Fruit fly (Drosophila melanogaster) whole organism, embryonic: ENCODE data around the gene CG12024.

Experiments
- Bteb2 ChIP-seq: fragments of 200-800 bp; sonication (Bioruptor generic); optimal IDR thresholded peaks from 2 replicates; lab custom pipeline; 2016; ENCODE audit warnings: missing biosample characterization, missing genetic modification characterization
- CG10959 ChIP-seq: fragments of 200-800 bp; sonication (Bioruptor generic); IDR thresholded peaks from 2 replicates; pipeline ENCODE4 v1.3.6; 2022; ENCODE audit warnings: missing biosample characterization, missing genetic modification characterization
- CG11247 ChIP-seq: fragments of 200-800 bp; sonication (Bioruptor generic); IDR thresholded peaks from 2 replicates; pipeline ENCODE4 v1.3.6; 2022; ENCODE audit warnings: missing biosample characterization, missing genetic modification characterization
- CG11504 ChIP-seq: fragments of 200-800 bp; sonication (Bioruptor generic); optimal IDR thresholded peaks from 3 replicates; lab custom pipeline; 2019; ENCODE audit warnings: missing biosample characterization, mild to moderate bottlenecking, missing genetic modification characterization, moderate library complexity
- CG11695 ChIP-seq: fragments of 200-800 bp; sonication (Bioruptor generic); IDR thresholded peaks from 3 replicates; pipeline ENCODE4 v1.3.6; 2022; ENCODE audit warnings: missing biosample characterization, missing genetic modification characterization
- CG12299 ChIP-seq: fragments of 200-800 bp; sonication (Bioruptor generic); optimal IDR thresholded peaks from 2 replicates; lab custom pipeline; 2018; ENCODE audit warnings: missing biosample characterization, mild to moderate bottlenecking, missing genetic modification characterization
- CG13287 ChIP-seq: fragments of 200-800 bp; sonication (Bioruptor generic); IDR thresholded peaks from 2 replicates; pipeline ENCODE4 v1.3.6; 2022; ENCODE audit warnings: missing biosample characterization, missing genetic modification characterization; ENCODE audit not compliant: partially characterized antibody
- CG14667 ChIP-seq: fragments of 200-800 bp; sonication (Bioruptor generic); IDR thresholded peaks from 2 replicates; pipeline ENCODE4 v1.3.6; 2022; ENCODE audit warnings: missing biosample characterization, missing genetic modification characterization
- CG15011 ChIP-seq: fragments of 200-800 bp; sonication (Bioruptor generic); optimal IDR thresholded peaks from 3 replicates; lab custom pipeline; 2018; ENCODE audit warnings: missing biosample characterization, mild to moderate bottlenecking, missing genetic modification characterization
- CG1529 ChIP-seq: fragments of 200-800 bp; sonication (Bioruptor generic); optimal IDR thresholded peaks from 3 replicates; lab custom pipeline; 2018; ENCODE audit warnings: missing biosample characterization, missing genetic modification characterization
- CG15479 ChIP-seq: fragments of 200-800 bp; sonication (Bioruptor generic); optimal IDR thresholded peaks from 3 replicates; lab custom pipeline; 2019; ENCODE audit warnings: missing biosample characterization, mild to moderate bottlenecking, missing genetic modification characterization, moderate library complexity
- CG16815 ChIP-seq: fragments of 200-800 bp; sonication (Bioruptor generic); optimal IDR thresholded peaks from 3 replicates; lab custom pipeline; 2017; ENCODE audit warnings: missing biosample characterization, mild to moderate bottlenecking, missing genetic modification characterization
- CG17385 ChIP-seq: fragments of 200-800 bp; sonication (Bioruptor generic); optimal IDR thresholded peaks from 3 replicates; lab custom pipeline; 2018; ENCODE audit warnings: missing biosample characterization, mild to moderate bottlenecking, missing genetic modification characterization
- CG17612 ChIP-seq: fragments of 200-800 bp; sonication (Bioruptor generic); IDR thresholded peaks from 2 replicates; pipeline ENCODE4 v1.3.6; 2022; ENCODE audit warnings: missing biosample characterization, missing genetic modification characterization
- CG17802 ChIP-seq: fragments of 200-800 bp; sonication (Bioruptor generic); optimal IDR thresholded peaks from 2 replicates; lab custom pipeline; 2018; ENCODE audit warnings: missing biosample characterization, mild to moderate bottlenecking, missing genetic modification characterization, moderate library complexity
- CG2129 ChIP-seq: fragments of 200-800 bp; sonication (Bioruptor generic); IDR thresholded peaks from 2 replicates; pipeline ENCODE4 v1.3.6; 2022; ENCODE audit warnings: missing biosample characterization, missing genetic modification characterization; ENCODE audit not compliant: partially characterized antibody
- CG7928 ChIP-seq: fragments of 200-800 bp; sonication (Bioruptor generic); optimal IDR thresholded peaks from 2 replicates; lab custom pipeline; 2017; ENCODE audit warnings: missing biosample characterization, mild to moderate bottlenecking, missing genetic modification characterization
- CG7987 ChIP-seq: fragments of 200-800 bp; sonication (Bioruptor generic); optimal IDR thresholded peaks from 2 replicates; lab custom pipeline; 2018; ENCODE audit warnings: missing biosample characterization, mild to moderate bottlenecking, missing genetic modification characterization, moderate library complexity
- CG9876 ChIP-seq: fragments of 200-800 bp; sonication (Bioruptor generic); optimal IDR thresholded peaks from 2 replicates; lab custom pipeline; 2016; ENCODE audit warnings: missing biosample characterization, missing genetic modification characterization
- CkIIα-i1 ChIP-seq: fragments of 200-800 bp; sonication (Bioruptor generic); IDR thresholded peaks from 2 replicates; pipeline ENCODE4 v1.3.6; 2022; ENCODE audit warnings: missing biosample characterization, missing genetic modification characterization
- D ChIP-seq, 2 experiments: fragments of 200-800 bp in 1 of 2; fragments of >200 bp in 1 of 2; sonication (Bioruptor generic) in 1 of 2; optimal IDR thresholded peaks; 2 replicates in 1 of 2; 3 replicates in 1 of 2; lab custom pipeline; 2017; ENCODE audit warnings: mild to moderate bottlenecking in 1 of 2, missing biosample characterization in 1 of 2, missing genetic modification characterization in 1 of 2, missing genetic modification reagents in 1 of 2
- Dip2 ChIP-seq: fragments of 200-800 bp; sonication (Bioruptor generic); IDR thresholded peaks from 2 replicates; pipeline ENCODE4 v1.3.6; 2022; ENCODE audit warnings: missing biosample characterization, missing genetic modification characterization
- Dp ChIP-seq: fragments of 200-800 bp; sonication (Bioruptor generic); optimal IDR thresholded peaks from 2 replicates; lab custom pipeline; 2018; ENCODE audit warnings: missing biosample characterization, mild to moderate bottlenecking, missing genetic modification characterization, moderate library complexity
- Dref ChIP-seq: fragments of 200-800 bp; sonication (Bioruptor generic); IDR thresholded peaks from 2 replicates; pipeline ENCODE4 v1.3.6; 2022; ENCODE audit warnings: missing biosample characterization, missing genetic modification characterization
- Gug ChIP-seq: fragments of 200-800 bp; sonication (Bioruptor generic); IDR thresholded peaks from 4 replicates; pipeline ENCODE4 v1.3.6; 2022; ENCODE audit warnings: missing biosample characterization, missing genetic modification characterization
- HLH54F ChIP-seq: fragments of 200-800 bp; sonication (Bioruptor generic); optimal IDR thresholded peaks from 3 replicates; lab custom pipeline; 2016; ENCODE audit warnings: missing biosample characterization, missing genetic modification characterization
- Hsf ChIP-seq: fragments of 200-800 bp; sonication (Bioruptor generic); optimal IDR thresholded peaks from 3 replicates; lab custom pipeline; 2016; ENCODE audit warnings: missing biosample characterization, missing genetic modification characterization
- Lhr ChIP-seq: fragments of 200-800 bp; sonication (Bioruptor generic); optimal IDR thresholded peaks from 3 replicates; lab custom pipeline; 2017; ENCODE audit warnings: mild to moderate bottlenecking, missing biosample characterization, missing genetic modification reagents, missing genetic modification characterization
- Lim3 ChIP-seq: fragments of 200-800 bp; sonication (Bioruptor generic); IDR thresholded peaks from 2 replicates; pipeline ENCODE4 v1.3.6; 2022; ENCODE audit warnings: missing biosample characterization, missing genetic modification characterization
- Max ChIP-seq: fragments of 200-800 bp; sonication (Bioruptor generic); optimal IDR thresholded peaks from 2 replicates; lab custom pipeline; 2016; ENCODE audit warnings: missing biosample characterization, mild to moderate bottlenecking, missing genetic modification characterization
- Med ChIP-seq: fragments of 200-800 bp; sonication (Bioruptor generic); peaks from one replicate; lab custom pipeline; 2016; ENCODE audit warnings: missing biosample characterization, missing genetic modification characterization, mild to moderate bottlenecking, inconsistent platforms, moderate library complexity
- Meics ChIP-seq: fragments of 200-800 bp; sonication (Bioruptor generic); optimal IDR thresholded peaks from 2 replicates; lab custom pipeline; 2017; ENCODE audit warnings: missing biosample characterization, mild to moderate bottlenecking, missing genetic modification characterization
- Mrtf ChIP-seq: fragments of 200-800 bp; sonication (Bioruptor generic); IDR thresholded peaks from 3 replicates; pipeline ENCODE4 v1.3.6; 2022; ENCODE audit warnings: missing biosample characterization, missing genetic modification characterization
- Myb ChIP-seq: fragments of 200-800 bp; sonication (Bioruptor generic); optimal IDR thresholded peaks from 2 replicates; lab custom pipeline; 2016; ENCODE audit warnings: missing biosample characterization, missing genetic modification characterization
- Neu2 ChIP-seq: fragments of 200-800 bp; sonication (Bioruptor generic); optimal IDR thresholded peaks from 3 replicates; lab custom pipeline; 2016; ENCODE audit warnings: missing biosample characterization, missing genetic modification characterization, borderline replicate concordance
- Oli ChIP-seq: fragments of 200-800 bp; sonication (Bioruptor generic); optimal IDR thresholded peaks from 2 replicates; lab custom pipeline; 2018; ENCODE audit warnings: missing biosample characterization, mild to moderate bottlenecking, missing genetic modification characterization, moderate library complexity
- Pdp1 ChIP-seq, 2 experiments: fragments of 200-800 bp; sonication (Bioruptor generic); optimal IDR thresholded peaks; 3 replicates each; lab custom pipeline; 2016; ENCODE audit warnings: missing biosample characterization in 2 of 2, missing genetic modification characterization in 2 of 2, mild to moderate bottlenecking in 1 of 2, moderate library complexity in 1 of 2
- Usf ChIP-seq: fragments of 200-800 bp; sonication (Bioruptor generic); optimal IDR thresholded peaks from 2 replicates; lab custom pipeline; 2017; ENCODE audit warnings: missing genotype, missing biosample characterization, missing genetic modification characterization
- Xrp1 ChIP-seq: fragments of 200-800 bp; sonication (Bioruptor generic); IDR thresholded peaks from 2 replicates; pipeline ENCODE4 v1.3.6; 2022; ENCODE audit warnings: missing biosample characterization, missing genetic modification characterization
- ash1 ChIP-seq: fragments of 200-800 bp; sonication (Bioruptor generic); optimal IDR thresholded peaks from 2 replicates; lab custom pipeline; 2018; ENCODE audit warnings: missing biosample characterization, mild to moderate bottlenecking, missing genetic modification characterization
- ato ChIP-seq: fragments of 200-800 bp; sonication (Bioruptor generic); IDR thresholded peaks from 2 replicates; pipeline ENCODE4 v1.3.6; 2022; ENCODE audit warnings: missing biosample characterization, missing genetic modification characterization; ENCODE audit not compliant: partially characterized antibody
- fd96Cb ChIP-seq: fragments of 200-800 bp; sonication (Bioruptor generic); optimal IDR thresholded peaks from 2 replicates; lab custom pipeline; 2018; ENCODE audit warnings: missing biosample characterization, mild to moderate bottlenecking, missing genetic modification characterization, moderate library complexity
- gfzf ChIP-seq: fragments of 200-800 bp; sonication (Bioruptor generic); optimal IDR thresholded peaks from 2 replicates; lab custom pipeline; 2016; ENCODE audit warnings: missing biosample characterization, mild to moderate bottlenecking, missing genetic modification characterization, moderate library complexity
- gsb-n ChIP-seq: fragments of 200-800 bp; sonication (Bioruptor generic); optimal IDR thresholded peaks from 3 replicates; lab custom pipeline; 2018; ENCODE audit warnings: missing biosample characterization, mild to moderate bottlenecking, missing genetic modification characterization
- ind ChIP-seq: fragments of 200-800 bp; sonication (Bioruptor generic); optimal IDR thresholded peaks from 3 replicates; lab custom pipeline; 2016; ENCODE audit warnings: missing biosample characterization, missing genetic modification characterization
- jigr1 ChIP-seq: fragments of 200-800 bp; sonication (Bioruptor generic); IDR thresholded peaks from 3 replicates; pipeline ENCODE4 v1.3.6; 2022; ENCODE audit warnings: missing biosample characterization, missing genetic modification characterization
- lbe ChIP-seq: fragments of 200-800 bp; sonication (Bioruptor generic); optimal IDR thresholded peaks from 2 replicates; lab custom pipeline; 2016; ENCODE audit warnings: missing biosample characterization, mild to moderate bottlenecking, missing genetic modification characterization
- org-1 ChIP-seq: fragments of 200-800 bp; sonication (Bioruptor generic); optimal IDR thresholded peaks from 2 replicates; lab custom pipeline; 2017; ENCODE audit warnings: missing biosample characterization, missing genetic modification characterization
- seq ChIP-seq: fragments of 200-800 bp; sonication (Bioruptor generic); IDR thresholded peaks from 2 replicates; pipeline ENCODE4 v1.3.6; 2022; ENCODE audit warnings: missing biosample characterization, missing genetic modification characterization
- unc-4 ChIP-seq: fragments of 200-800 bp; sonication (Bioruptor generic); IDR thresholded peaks from 2 replicates; pipeline ENCODE4 v1.3.6; 2022; ENCODE audit warnings: missing biosample characterization, missing genetic modification characterization; ENCODE audit not compliant: partially characterized antibody
- zfh2 ChIP-seq: fragments of 200-800 bp; sonication (Bioruptor generic); optimal IDR thresholded peaks from 2 replicates; lab custom pipeline; 2016; ENCODE audit warnings: missing biosample characterization, missing genetic modification characterization

The CG12024 gene

DNA sequence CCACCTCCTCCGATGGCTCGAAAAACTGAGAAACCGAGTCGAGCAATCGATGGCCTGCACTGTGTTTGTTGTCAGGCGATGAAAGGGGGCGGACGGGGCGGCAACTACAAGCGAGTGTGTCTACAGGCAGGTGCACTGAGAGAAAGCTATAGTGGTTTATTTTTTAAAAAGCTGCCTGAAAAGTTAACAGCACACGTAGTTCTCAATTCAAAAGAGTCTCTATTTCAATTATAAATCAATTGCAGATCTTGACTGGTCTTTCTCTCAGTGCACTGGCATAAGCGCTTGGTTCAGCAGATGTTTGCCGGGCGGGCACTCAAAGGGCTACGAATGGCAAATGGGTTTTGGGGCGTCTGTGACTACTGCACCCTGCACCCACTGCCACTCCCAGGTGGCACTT, 23.7 kb downstream of the CG12024 start (continued):
- no peak for TF ChIP-seq CG15011
- no peak for TF ChIP-seq Max (GFP tag; lab: Kevin White, UChicago)
- no peak for TF ChIP-seq CG1529 (GFP tag; lab: Kevin White, UChicago)
- TF ChIP-seq Pdp1 (GFP tag; optimal IDR thresholded peaks at IDR 0.05; lab: Kevin White, UChicago): peak; percentile 11 to 24
- TF ChIP-seq Med: peak; percentile 90
- TF ChIP-seq zfh2 (GFP tag; lab: Kevin White, UChicago): no peak
- TF ChIP-seq CG11695 (GFP tag; lab: Robert Waterston, UW): 0 out of 3 replicates have a peak, but pooled peaks have one; percentile 41
- TF ChIP-seq Hsf (GFP tag; lab: Kevin White, UChicago): no peak
- no peak for TF ChIP-seq ato (GFP tag; lab: Robert Waterston, UW)
- no peak for TF ChIP-seq Usf (GFP tag; lab: Kevin White, UChicago)
- TF ChIP-seq ash1 (GFP tag; lab: Kevin White, UChicago): no peak
- no peak for TF ChIP-seq CG7928 (GFP tag; lab: Kevin White, UChicago)
- no peak for TF ChIP-seq Oli
- no peak for TF ChIP-seq jigr1
- TF ChIP-seq Lim3 (GFP tag; lab: Robert Waterston, UW): no peak
- no peak for TF ChIP-seq HLH54F (GFP tag; lab: Kevin White, UChicago)
- TF ChIP-seq CG14667 (GFP tag; lab: Robert Waterston, UW): no peak
- TF ChIP-seq lbe (GFP tag; lab: Kevin White, UChicago): no peak
- no peak for TF ChIP-seq CG7987
- TF ChIP-seq Dref (GFP tag; lab: Robert Waterston, UW): no peak
- no peak for TF ChIP-seq CG12299 (tag; lab: Kevin White, UChicago)
- TF ChIP-seq CkIIα-i1: no peak
- no peak for TF ChIP-seq CG17802 (tag; lab: Kevin White, UChicago)
- no peak for TF ChIP-seq CG13287
- peak; percentile 62; the same call in 1 of the 2 replicates for TF ChIP-seq CG11247 (GFP tag; lab: Robert Waterston, UW)
- TF ChIP-seq CG16815: no peak
- peak; percentile 45; the same call in 1 of the 2 replicates for TF ChIP-seq Xrp1 (GFP tag; lab: Robert Waterston, UW)
- peak; percentile 54; the same call in 3 of the 4 replicates for TF ChIP-seq Gug
- no peak for TF ChIP-seq D (optimal IDR thresholded peaks at IDR 0.05; lab: Kevin White, UChicago)
- TF ChIP-seq D (GFP tag; optimal IDR thresholded peaks at IDR 0.05; lab: Kevin White, UChicago): peak; percentile 4
- no peak for TF ChIP-seq seq
- no peak for TF ChIP-seq CG15479 (GFP tag; lab: Kevin White, UChicago)
- no peak for TF ChIP-seq Meics (GFP tag; lab: Kevin White, UChicago)
- no peak for TF ChIP-seq Myb (GFP tag; lab: Kevin White, UChicago)
- no peak for TF ChIP-seq Neu2
- no peak for TF ChIP-seq org-1 (GFP tag; lab: Kevin White, UChicago)
- TF ChIP-seq gsb-n (tag; lab: Kevin White, UChicago): no peak
- TF ChIP-seq gfzf (GFP tag; lab: Kevin White, UChicago): no peak
- TF ChIP-seq CG17385 (GFP tag; lab: Kevin White, UChicago): no peak
- peak; percentile 59 for TF ChIP-seq CG11504 (tag; lab: Kevin White, UChicago)
- TF ChIP-seq Dp (GFP tag; lab: Kevin White, UChicago): no peak
- TF ChIP-seq unc-4 (GFP tag; lab: Robert Waterston, UW): no peak
- no peak for TF ChIP-seq Dip2 (GFP tag; lab: Robert Waterston, UW)
- peak; percentile 53 for TF ChIP-seq ind
- no peak for TF ChIP-seq CG2129 (GFP tag; lab: Robert Waterston, UW)
- no peak for TF ChIP-seq CG9876 (GFP tag; lab: Kevin White, UChicago)
- peak; percentile 55; the same call in 1 of the 3 replicates for TF ChIP-seq Mrtf (GFP tag; lab: Robert Waterston, UW)
- no peak for TF ChIP-seq CG17612 (GFP tag; lab: Robert Waterston, UW)
- no peak for TF ChIP-seq CG10959
- no peak for TF ChIP-seq Bteb2 (GFP tag; lab: Kevin White, UChicago)
- TF ChIP-seq Lhr (GFP tag; lab: Kevin White, UChicago): no peak
- TF ChIP-seq fd96Cb (tag; lab: Kevin White, UChicago): peak; percentile 33
